Worm (Caenorhabditis elegans): ENCODE results near the gene Y24F12A.1.

DNA sequence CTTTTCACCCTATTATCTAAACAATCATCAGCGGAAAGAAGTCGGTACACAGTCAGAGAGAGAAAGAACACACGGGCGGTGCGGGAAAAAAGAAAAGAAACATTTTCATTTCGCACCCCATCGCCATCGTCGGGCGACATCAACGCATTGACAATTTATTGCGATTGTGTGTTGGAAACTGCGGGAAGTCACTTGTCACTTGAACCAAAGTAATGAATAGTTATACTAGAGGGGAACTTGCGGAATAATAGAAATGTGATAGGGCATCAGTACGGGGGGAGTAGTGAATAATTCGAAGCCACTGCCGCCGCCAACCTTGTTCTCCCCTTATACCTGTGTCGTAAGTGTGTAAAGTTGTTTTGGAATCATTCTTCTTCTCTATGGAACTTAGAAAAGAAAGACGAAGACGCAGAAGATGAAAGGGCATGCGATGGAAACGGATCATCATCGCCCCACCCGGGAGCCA is 33.6 kb upstream of the Y24F12A.1 start:
- no peak for TF ChIP-seq him-1 (tag; optimal IDR thresholded peaks at IDR 0.05)
- TF ChIP-seq dao-5 (tag; optimal IDR thresholded peaks at IDR 0.05) = no peak
- TF ChIP-seq W03F9.2 (tag; optimal IDR thresholded peaks at IDR 0.05) = no peak

Measured in whole organism, L4/young adult.